Fruit fly (Drosophila melanogaster): ENCODE measurements around the gene UQCR-14L.
A peak's percentile ranks its signal among the peaks of the same experiment; 100 is the strongest.

DNA sequence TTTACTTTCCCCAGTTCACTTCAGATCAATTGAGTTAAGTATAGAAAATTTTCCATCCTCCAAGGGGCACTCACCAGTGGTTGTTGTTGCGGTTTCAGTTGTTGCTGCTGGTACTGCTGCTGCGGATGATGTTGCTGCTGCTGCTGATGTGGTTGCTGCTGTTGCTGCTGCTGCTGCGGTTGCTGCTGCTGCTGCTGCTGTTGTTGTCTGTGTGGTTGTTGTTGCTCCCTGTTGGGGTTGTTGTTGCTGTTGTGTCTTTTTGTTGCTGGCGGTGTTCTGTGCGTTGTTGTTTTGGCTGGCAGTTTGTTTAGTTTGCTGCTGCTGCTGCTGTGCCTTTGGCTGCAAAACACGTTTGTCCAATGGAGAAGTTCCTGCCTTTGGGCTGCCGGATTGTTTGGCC, 31.6 kb downstream of the UQCR-14L start:
- no peak for TF ChIP-seq Snoo (tag; optimal IDR thresholded peaks at IDR 0.05)
- TF ChIP-seq Pif1A (GFP tag; optimal IDR thresholded peaks at IDR 0.05) = no peak
- TF ChIP-seq CG13204 (GFP tag; optimal IDR thresholded peaks at IDR 0.05) = peak; percentile 72
- no peak for TF ChIP-seq CG9948 (tag; optimal IDR thresholded peaks at IDR 0.05)
- TF ChIP-seq CG8159 (tag; optimal IDR thresholded peaks at IDR 0.05) = no peak
- TF ChIP-seq Pif1B (GFP tag; optimal IDR thresholded peaks at IDR 0.05) = no peak
- TF ChIP-seq fd96Ca (GFP tag; IDR thresholded peaks at IDR 0.05) = no peak
- TF ChIP-seq CG12605 (GFP tag; IDR thresholded peaks at IDR 0.05) = no peak
- no peak for TF ChIP-seq D1 (tag; optimal IDR thresholded peaks at IDR 0.05)
- TF ChIP-seq CG17806 (tag; optimal IDR thresholded peaks at IDR 0.05) = no peak
- peak; percentile 16 for TF ChIP-seq EcR (GFP tag; optimal IDR thresholded peaks at IDR 0.05)
- no peak for TF ChIP-seq CG34367 (tag; optimal IDR thresholded peaks at IDR 0.05)
- no peak for TF ChIP-seq CG4496 (GFP tag; IDR thresholded peaks at IDR 0.05)

Measured in whole organism, pupa.